In the genomic region with DNA sequence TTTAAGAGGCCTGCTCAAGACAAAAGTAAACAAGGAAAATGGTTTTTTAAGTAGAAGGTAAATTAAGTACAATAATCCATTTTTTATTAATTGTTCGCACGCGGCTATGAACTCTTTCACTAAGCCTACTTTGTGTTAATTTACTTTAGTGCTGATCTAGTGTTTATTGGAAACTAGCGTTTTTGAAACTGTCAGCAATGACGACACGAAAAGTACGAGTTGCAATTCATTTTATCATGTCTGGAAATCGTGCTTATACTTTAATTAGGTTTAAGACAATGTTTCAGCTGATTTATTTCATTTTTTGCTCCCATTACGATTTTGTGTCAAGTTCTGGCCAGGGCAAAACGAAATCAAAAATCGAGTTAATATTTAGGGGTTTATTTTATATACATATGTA, we compare ENCODE assay signal across 2 fruit fly cellular contexts.
A peak's percentile ranks its signal among the peaks of the same experiment; 100 is the strongest.
TF ChIP-seq lines count a peak whose summit lies in the region.

No protein-coding gene starts in this region.

TF ChIP-seq in whole organism, adult, 20 proteins besides CTCF, POLR2A, EP300 and RAD21:
- TF ChIP-seq kay (GFP tag; lab: Kevin White, UChicago; ENCODE audit: borderline replicate concordance) (peak; percentile 70), cic (GFP tag; optimal IDR thresholded peaks at IDR 0.05; lab: Kevin White, UChicago) (no peak), CG1620 (GFP tag; optimal IDR thresholded peaks at IDR 0.05; lab: Kevin White, UChicago) (no peak), tj (GFP tag; optimal IDR thresholded peaks at IDR 0.05; lab: Kevin White, UChicago) (peak; percentile 73), cnc (optimal IDR thresholded peaks at IDR 0.05; lab: Kevin White, UChicago) (no peak), pad (GFP tag; optimal IDR thresholded peaks at IDR 0.05; lab: Kevin White, UChicago) (no peak), Mnt (GFP tag; optimal IDR thresholded peaks at IDR 0.05; lab: Kevin White, UChicago) (no peak), bab1 (GFP tag; optimal IDR thresholded peaks at IDR 0.05; lab: Kevin White, UChicago) (no peak), CG33017 (tag; optimal IDR thresholded peaks at IDR 0.05; lab: Kevin White, UChicago) (no peak), Crg-1 (GFP tag; optimal IDR thresholded peaks at IDR 0.05; lab: Kevin White, UChicago) (no peak), Clk (GFP tag; optimal IDR thresholded peaks at IDR 0.05; lab: Kevin White, UChicago) (no peak)
TF ChIP-seq in whole organism, adult: peak in this region for 2.

TF ChIP-seq in whole organism, prepupa, 60 proteins besides CTCF, POLR2A, EP300 and RAD21:
- TF ChIP-seq eg (GFP tag; IDR thresholded peaks at IDR 0.05; lab: Robert Waterston, UW) (no peak), Sox102F (GFP tag; optimal IDR thresholded peaks at IDR 0.05; lab: Kevin White, UChicago) (no peak), Eip78C (GFP tag; lab: Kevin White, UChicago) (peak; percentile 48), Blimp-1 (GFP tag; optimal IDR thresholded peaks at IDR 0.05; lab: Kevin White, UChicago) (no peak), vri (GFP tag; optimal IDR thresholded peaks at IDR 0.05; lab: Kevin White, UChicago) (no peak)
